Fruit fly (Drosophila melanogaster) whole organism, embryonic: ENCODE data around the gene CG42824.

Experiments
- Bdp1 ChIP-seq: fragments of 200-800 bp; sonication (Bioruptor generic); optimal IDR thresholded peaks from 3 replicates; lab custom pipeline; 2016; ENCODE audit warnings: missing biosample characterization, missing genetic modification characterization
- Bgb ChIP-seq: fragments of 200-800 bp; sonication (Bioruptor generic); IDR thresholded peaks from 2 replicates; pipeline ENCODE4 v1.3.6; 2022; ENCODE audit warnings: missing biosample characterization, missing genetic modification characterization; ENCODE audit not compliant: partially characterized antibody
- CG10274 ChIP-seq: fragments of 200-800 bp; sonication (Bioruptor generic); optimal IDR thresholded peaks from 3 replicates; lab custom pipeline; 2017; ENCODE audit warnings: missing biosample characterization, mild to moderate bottlenecking, missing genetic modification characterization
- CG10565 ChIP-seq: fragments of 200-800 bp; sonication (Bioruptor generic); optimal IDR thresholded peaks from 3 replicates; lab custom pipeline; 2016; ENCODE audit warnings: missing biosample characterization, mild to moderate bottlenecking, missing genetic modification characterization
- CG11723 ChIP-seq: fragments of 200-800 bp; sonication (Bioruptor generic); optimal IDR thresholded peaks from 2 replicates; lab custom pipeline; 2017; ENCODE audit warnings: missing biosample characterization, mild to moderate bottlenecking, missing genetic modification characterization
- CG12769 ChIP-seq: fragments of 200-800 bp; sonication (Bioruptor generic); optimal IDR thresholded peaks from 2 replicates; lab custom pipeline; 2019; ENCODE audit warnings: missing biosample characterization, mild to moderate bottlenecking, missing genetic modification characterization, moderate library complexity
- CG14014 ChIP-seq: fragments of 200-800 bp; sonication (Bioruptor generic); IDR thresholded peaks from 2 replicates; pipeline ENCODE4 v1.3.6; 2022; ENCODE audit warnings: missing biosample characterization, missing genetic modification characterization
- CG15073 ChIP-seq: fragments of 200-800 bp; sonication (Bioruptor generic); optimal IDR thresholded peaks from 2 replicates; lab custom pipeline; 2016; ENCODE audit warnings: missing biosample characterization, missing genetic modification characterization
- CG15269 ChIP-seq: fragments of 200-800 bp; sonication (Bioruptor generic); optimal IDR thresholded peaks from 2 replicates; lab custom pipeline; 2018; ENCODE audit warnings: missing biosample characterization, mild to moderate bottlenecking, missing genetic modification characterization, moderate library complexity
- CG15696 ChIP-seq: fragments of 200-800 bp; sonication (Bioruptor generic); optimal IDR thresholded peaks from 2 replicates; lab custom pipeline; 2019; ENCODE audit warnings: missing biosample characterization, mild to moderate bottlenecking, missing genetic modification characterization, moderate library complexity
- CG1603 ChIP-seq: fragments of 200-800 bp; sonication (Bioruptor generic); optimal IDR thresholded peaks from 2 replicates; lab custom pipeline; 2019; ENCODE audit warnings: missing biosample characterization, mild to moderate bottlenecking, missing genetic modification characterization, moderate library complexity
- CG16863 ChIP-seq: fragments of 200-800 bp; sonication (Bioruptor generic); optimal IDR thresholded peaks from 3 replicates; lab custom pipeline; 2016; ENCODE audit warnings: missing biosample characterization, missing genetic modification characterization
- CG17802 ChIP-seq: fragments of 200-800 bp; sonication (Bioruptor generic); optimal IDR thresholded peaks from 2 replicates; lab custom pipeline; 2018; ENCODE audit warnings: missing biosample characterization, mild to moderate bottlenecking, missing genetic modification characterization, moderate library complexity
- CG2120 ChIP-seq: fragments of 200-800 bp; sonication (Bioruptor generic); optimal IDR thresholded peaks from 3 replicates; lab custom pipeline; 2016; ENCODE audit warnings: missing biosample characterization, missing genetic modification characterization
- CG30020 ChIP-seq: fragments of 200-800 bp; optimal IDR thresholded peaks from 2 replicates; lab custom pipeline; 2019; ENCODE audit warnings: missing biosample characterization, mild to moderate bottlenecking, missing genetic modification characterization, moderate library complexity
- CG8359 ChIP-seq: fragments of 200-800 bp; sonication (Bioruptor generic); optimal IDR thresholded peaks from 2 replicates; lab custom pipeline; 2017; ENCODE audit warnings: missing biosample characterization, mild to moderate bottlenecking, missing genetic modification characterization, borderline replicate concordance
- CG8765 ChIP-seq: fragments of 200-800 bp; sonication (Bioruptor generic); IDR thresholded peaks from 2 replicates; pipeline ENCODE4 v1.3.6; 2022; ENCODE audit warnings: missing biosample characterization, missing genetic modification characterization
- CG9215 ChIP-seq: fragments of 200-800 bp; sonication (Bioruptor generic); IDR thresholded peaks from 2 replicates; pipeline ENCODE4 v1.3.6; 2022; ENCODE audit warnings: missing biosample characterization, missing genetic modification characterization
- D ChIP-seq, 2 experiments: fragments of 200-800 bp in 1 of 2; fragments of >200 bp in 1 of 2; sonication (Bioruptor generic) in 1 of 2; optimal IDR thresholded peaks; 2 replicates in 1 of 2; 3 replicates in 1 of 2; lab custom pipeline; 2017; ENCODE audit warnings: mild to moderate bottlenecking in 1 of 2, missing biosample characterization in 1 of 2, missing genetic modification characterization in 1 of 2, missing genetic modification reagents in 1 of 2
- Dref ChIP-seq: fragments of 200-800 bp; sonication (Bioruptor generic); IDR thresholded peaks from 2 replicates; pipeline ENCODE4 v1.3.6; 2022; ENCODE audit warnings: missing biosample characterization, missing genetic modification characterization
- Eip74EF ChIP-seq, 2 experiments: fragments of 200-800 bp in 1 of 2; fragments of >200 bp in 1 of 2; sonication (Bioruptor generic) in 1 of 2; optimal IDR thresholded peaks; 2 replicates each; lab custom pipeline; 2017 to 2019; ENCODE audit warnings: missing biosample characterization in 2 of 2, missing genetic modification characterization in 2 of 2, mild to moderate bottlenecking in 1 of 2, moderate library complexity in 1 of 2
- Gsc ChIP-seq: fragments of 200-800 bp; sonication (Bioruptor generic); IDR thresholded peaks from 2 replicates; pipeline ENCODE4 v1.3.6; 2022; ENCODE audit warnings: missing biosample characterization, missing genetic modification characterization
- HLH3B ChIP-seq: fragments of 200-800 bp; sonication (Bioruptor generic); IDR thresholded peaks from 2 replicates; pipeline ENCODE4 v1.3.6; 2022; ENCODE audit warnings: missing biosample characterization, missing genetic modification characterization
- Hand ChIP-seq: fragments of 200-800 bp; sonication (Bioruptor generic); optimal IDR thresholded peaks from 2 replicates; lab custom pipeline; 2017; ENCODE audit warnings: mild to moderate bottlenecking, missing biosample characterization, missing genetic modification reagents, missing genetic modification characterization
- Max ChIP-seq: fragments of 200-800 bp; sonication (Bioruptor generic); optimal IDR thresholded peaks from 2 replicates; lab custom pipeline; 2016; ENCODE audit warnings: missing biosample characterization, mild to moderate bottlenecking, missing genetic modification characterization
- Med ChIP-seq: fragments of 200-800 bp; sonication (Bioruptor generic); peaks from one replicate; lab custom pipeline; 2016; ENCODE audit warnings: missing biosample characterization, missing genetic modification characterization, mild to moderate bottlenecking, inconsistent platforms, moderate library complexity
- Mes4 ChIP-seq: fragments of 200-800 bp; sonication (Bioruptor generic); optimal IDR thresholded peaks from 2 replicates; lab custom pipeline; 2016; ENCODE audit warnings: missing biosample characterization, missing genetic modification characterization
- Myb ChIP-seq: fragments of 200-800 bp; sonication (Bioruptor generic); optimal IDR thresholded peaks from 2 replicates; lab custom pipeline; 2016; ENCODE audit warnings: missing biosample characterization, missing genetic modification characterization
- NC2α ChIP-seq: fragments of 200-800 bp; sonication (Bioruptor generic); optimal IDR thresholded peaks from 2 replicates; lab custom pipeline; 2016; ENCODE audit warnings: missing biosample characterization, missing genetic modification characterization
- Oaz ChIP-seq: fragments of 200-800 bp; sonication (Bioruptor generic); IDR thresholded peaks from 2 replicates; pipeline ENCODE4 v1.3.6; 2022; ENCODE audit warnings: missing biosample characterization, missing genetic modification characterization
- Poxn ChIP-seq: fragments of 200-800 bp; sonication (Bioruptor generic); IDR thresholded peaks from 2 replicates; pipeline ENCODE4 v1.3.6; 2022; ENCODE audit warnings: missing biosample characterization, missing genetic modification characterization
- Scr ChIP-seq: fragments of 200-800 bp; sonication (Bioruptor generic); IDR thresholded peaks from 2 replicates; pipeline ENCODE4 v1.3.6; 2022; ENCODE audit warnings: missing biosample characterization, missing genetic modification characterization; ENCODE audit not compliant: partially characterized antibody
- Sox102F ChIP-seq: fragments of 200-800 bp; sonication (Bioruptor generic); optimal IDR thresholded peaks from 2 replicates; lab custom pipeline; 2018; ENCODE audit warnings: missing biosample characterization, mild to moderate bottlenecking, missing genetic modification characterization, moderate library complexity
- ara ChIP-seq: fragments of 200-800 bp; sonication (Bioruptor generic); IDR thresholded peaks from 2 replicates; pipeline ENCODE4 v1.3.6; 2022; ENCODE audit warnings: missing biosample characterization, missing genetic modification characterization
- chif ChIP-seq, 2 experiments: fragments of 200-800 bp; sonication (Bioruptor generic); optimal IDR thresholded peaks; 3 replicates each; lab custom pipeline; 2016; ENCODE audit warnings: missing biosample characterization in 2 of 2, missing genetic modification characterization in 2 of 2
- chinmo ChIP-seq: fragments of 200-800 bp; sonication (Bioruptor generic); IDR thresholded peaks from 4 replicates; pipeline ENCODE4 v1.3.6; 2022; ENCODE audit warnings: missing biosample characterization, missing genetic modification characterization; ENCODE audit not compliant: partially characterized antibody
- da ChIP-seq: fragments of 200-800 bp; sonication (Bioruptor generic); optimal IDR thresholded peaks from 2 replicates; lab custom pipeline; 2016; ENCODE audit warnings: missing biosample characterization, missing genetic modification characterization
- exex ChIP-seq: fragments of 200-800 bp; sonication (Bioruptor generic); optimal IDR thresholded peaks from 4 replicates; lab custom pipeline; 2018; ENCODE audit warnings: missing biosample characterization, mild to moderate bottlenecking, missing genetic modification characterization, moderate library complexity
- gsb-n ChIP-seq: fragments of 200-800 bp; sonication (Bioruptor generic); optimal IDR thresholded peaks from 3 replicates; lab custom pipeline; 2018; ENCODE audit warnings: missing biosample characterization, mild to moderate bottlenecking, missing genetic modification characterization
- hbn ChIP-seq: fragments of 200-800 bp; sonication (Bioruptor generic); IDR thresholded peaks from 2 replicates; pipeline ENCODE4 v1.3.6; 2022; ENCODE audit warnings: missing biosample characterization, missing genetic modification characterization; ENCODE audit not compliant: partially characterized antibody
- insv ChIP-seq, 2 experiments: fragments of 200-800 bp; sonication (Bioruptor generic); optimal IDR thresholded peaks; 3 replicates each; lab custom pipeline; 2016 to 2018; ENCODE audit warnings: missing biosample characterization in 2 of 2, missing genetic modification characterization in 2 of 2
- kay ChIP-seq: fragments of 200-800 bp; sonication (Bioruptor generic); optimal IDR thresholded peaks from 2 replicates; lab custom pipeline; 2016; ENCODE audit warnings: missing biosample characterization, missing genetic modification characterization
- nerfin-2 ChIP-seq: fragments of 200-800 bp; sonication (Bioruptor generic); IDR thresholded peaks from 2 replicates; pipeline ENCODE4 v1.3.6; 2022; ENCODE audit warnings: missing biosample characterization, missing genetic modification characterization; ENCODE audit not compliant: partially characterized antibody
- peb ChIP-seq: fragments of 200-800 bp; sonication (Bioruptor generic); IDR thresholded peaks from 2 replicates; pipeline ENCODE4 v1.3.6; 2022; ENCODE audit warnings: missing biosample characterization, missing genetic modification characterization
- sima ChIP-seq: fragments of 200-800 bp; sonication (Bioruptor generic); optimal IDR thresholded peaks from 2 replicates; lab custom pipeline; 2016; ENCODE audit warnings: missing biosample characterization, missing genetic modification characterization
- slou ChIP-seq: fragments of 200-800 bp; sonication (Bioruptor generic); optimal IDR thresholded peaks from 3 replicates; lab custom pipeline; 2016; ENCODE audit warnings: missing biosample characterization, missing genetic modification characterization
- unpg ChIP-seq: fragments of 200-800 bp; sonication (Bioruptor generic); optimal IDR thresholded peaks from 3 replicates; lab custom pipeline; 2018; ENCODE audit warnings: missing biosample characterization, mild to moderate bottlenecking, missing genetic modification characterization, moderate library complexity
- usp ChIP-seq: fragments of >200 bp; optimal IDR thresholded peaks from 2 replicates; lab custom pipeline; 2017; ENCODE audit warnings: missing biosample characterization, missing genetic modification characterization
- vfl ChIP-seq: fragments of 200-800 bp; sonication (Bioruptor generic); optimal IDR thresholded peaks from 2 replicates; lab custom pipeline; 2016; ENCODE audit warnings: missing biosample characterization, missing genetic modification characterization
- yki ChIP-seq: fragments of >200 bp; optimal IDR thresholded peaks from 3 replicates; lab custom pipeline; 2018

Gene CG42824

DNA sequence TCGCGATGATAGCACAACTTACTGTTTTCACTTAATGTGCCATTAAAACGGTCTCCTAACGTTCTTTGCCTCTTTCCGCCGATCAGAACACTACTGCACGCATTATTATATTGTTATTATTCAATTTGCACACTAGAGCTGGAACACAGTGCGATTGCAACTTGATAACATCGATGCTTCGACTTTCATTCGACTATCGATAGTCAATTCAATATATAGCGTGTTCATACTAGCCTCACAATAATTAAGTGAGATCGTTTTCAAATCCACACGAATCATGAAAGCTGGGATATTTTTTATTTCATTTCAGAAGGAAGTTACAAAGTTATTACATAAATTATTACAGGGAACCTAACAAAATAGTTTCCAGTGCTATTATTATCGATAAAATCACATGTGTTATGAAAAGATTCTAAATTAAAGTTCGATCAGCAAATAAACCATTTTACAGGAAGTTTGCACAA is 5.0 kb downstream of the CG42824 start (continued):
- TF ChIP-seq D (optimal IDR thresholded peaks at IDR 0.05; lab: Kevin White, UChicago) = no peak
- TF ChIP-seq D (GFP tag; optimal IDR thresholded peaks at IDR 0.05; lab: Kevin White, UChicago) = no peak
- TF ChIP-seq Med (GFP tag; lab: Kevin White, UChicago) = peak; percentile 83
- TF ChIP-seq nerfin-2 = peak; percentile 75
- TF ChIP-seq Gsc (GFP tag; lab: Robert Waterston, UW) = no peak
- no peak for TF ChIP-seq usp (GFP tag; lab: Kevin White, UChicago)
- peak; percentile 49 for TF ChIP-seq CG15269
- TF ChIP-seq hbn (GFP tag; lab: Robert Waterston, UW) = peak; percentile 72; the same call in 1 of the 2 replicates
- peak; percentile 72 for TF ChIP-seq CG12769 (tag; lab: Kevin White, UChicago)
- no peak for TF ChIP-seq CG15696
- TF ChIP-seq Scr (GFP tag; lab: Robert Waterston, UW) = peak; percentile 84
- TF ChIP-seq Eip74EF (GFP tag; optimal IDR thresholded peaks at IDR 0.05; lab: Kevin White, UChicago) = no peak
- TF ChIP-seq CG15073 (GFP tag; lab: Kevin White, UChicago) = no peak
- no peak for TF ChIP-seq Poxn
- no peak for TF ChIP-seq Oaz (GFP tag; lab: Robert Waterston, UW)
- TF ChIP-seq Dref (GFP tag; lab: Robert Waterston, UW) = peak; percentile 92
- TF ChIP-seq CG30020 (tag; lab: Kevin White, UChicago) = peak; percentile 91
- TF ChIP-seq peb (GFP tag; lab: Robert Waterston, UW) = no peak
- TF ChIP-seq slou (GFP tag; lab: Kevin White, UChicago) = peak; percentile 13
- no peak for TF ChIP-seq sima (GFP tag; lab: Kevin White, UChicago)
- peak; percentile 62 for TF ChIP-seq Sox102F (GFP tag; lab: Kevin White, UChicago)
- TF ChIP-seq unpg (GFP tag; lab: Kevin White, UChicago) = peak; percentile 49
- TF ChIP-seq CG10274 = no peak
- TF ChIP-seq yki (lab: Kevin White, UChicago) = no peak
- TF ChIP-seq CG2120 (GFP tag; lab: Kevin White, UChicago) = peak; percentile 86
- no peak for TF ChIP-seq CG10565 (GFP tag; lab: Kevin White, UChicago)
- TF ChIP-seq Bgb (GFP tag; lab: Robert Waterston, UW) = peak; percentile 86
- TF ChIP-seq Hand = no peak
- no peak for TF ChIP-seq da
- TF ChIP-seq HLH3B (GFP tag; lab: Robert Waterston, UW) = no peak
- TF ChIP-seq kay (GFP tag; lab: Kevin White, UChicago) = peak; percentile 30
- no peak for TF ChIP-seq CG8765 (GFP tag; lab: Robert Waterston, UW)
- peak; percentile 52 for TF ChIP-seq gsb-n
- TF ChIP-seq CG17802 (tag; lab: Kevin White, UChicago) = peak; percentile 66
- peak; percentile 27 for TF ChIP-seq Mes4 (GFP tag; lab: Kevin White, UChicago)
- peak; percentile 96 for TF ChIP-seq chinmo (GFP tag; lab: Robert Waterston, UW)
- no peak for TF ChIP-seq CG16863 (GFP tag; lab: Kevin White, UChicago)
- TF ChIP-seq CG8359 = no peak
- TF ChIP-seq CG14014 (GFP tag; lab: Robert Waterston, UW) = no peak
- no peak for TF ChIP-seq NC2α (GFP tag; lab: Kevin White, UChicago)
- peak; percentile 56 for TF ChIP-seq exex (tag; lab: Kevin White, UChicago)
- TF ChIP-seq insv (GFP tag; optimal IDR thresholded peaks at IDR 0.05; lab: Kevin White, UChicago) = no peak
- TF ChIP-seq Max (GFP tag; lab: Kevin White, UChicago) = no peak
- peak; percentile 81 for TF ChIP-seq CG1603 (tag; lab: Kevin White, UChicago)
- no peak; the same call in 1 of the 2 replicates for TF ChIP-seq CG9215 (GFP tag; lab: Robert Waterston, UW)
- no peak for TF ChIP-seq ara (GFP tag; lab: Robert Waterston, UW)
- peak; percentile 26 for TF ChIP-seq Bdp1
- peak; percentile 54 for TF ChIP-seq vfl (GFP tag; lab: Kevin White, UChicago)
- TF ChIP-seq Myb (GFP tag; lab: Kevin White, UChicago) = peak; percentile 49
- no peak for TF ChIP-seq CG11723 (GFP tag; lab: Kevin White, UChicago)
- TF ChIP-seq chif (GFP tag; optimal IDR thresholded peaks at IDR 0.05; lab: Kevin White, UChicago) = peak in 1 of 2 experiments; percentile 43
